Worm (Caenorhabditis elegans) whole organism, young adult: ENCODE data around the gene F36D3.16.

Experiments used
- F52B5.7 ChIP-seq: sonication (generic microtip); optimal IDR thresholded peaks from 2 replicates; lab custom pipeline; 2016; ENCODE audit warnings: mild to moderate bottlenecking, missing genetic modification characterization, missing compliant biosample characterization
- F55B11.4 ChIP-seq: sonication (generic microtip); optimal IDR thresholded peaks from 2 replicates; lab custom pipeline; 2016; ENCODE audit warnings: missing compliant biosample characterization, missing genetic modification characterization, borderline replicate concordance; ENCODE audit not compliant: insufficient read depth
- akir-1 ChIP-seq: fragments of 200-800 bp; sonication (Bioruptor generic); optimal IDR thresholded peaks from 2 replicates; lab custom pipeline; 2018; ENCODE audit warnings: mild to moderate bottlenecking, missing genetic modification characterization, moderate library complexity, missing compliant biosample characterization
- ceh-58 ChIP-seq: fragments of 200-800 bp; sonication (Bioruptor generic); IDR thresholded peaks from 2 replicates; pipeline ENCODE4 v1.3.6; 2022; ENCODE audit warnings: missing genetic modification characterization, missing compliant biosample characterization
- ceh-79 ChIP-seq: sonication (generic microtip); optimal IDR thresholded peaks from 2 replicates; lab custom pipeline; 2017; ENCODE audit warnings: mild to moderate bottlenecking, missing genetic modification characterization, missing compliant biosample characterization
- egl-18 ChIP-seq: fragments of 200-800 bp; sonication (Bioruptor generic); IDR thresholded peaks from 2 replicates; pipeline ENCODE4 v1.3.6; 2022; ENCODE audit warnings: missing genetic modification reagents, missing genetic modification characterization, missing compliant biosample characterization
- ekl-4 ChIP-seq: fragments of 200-800 bp; sonication (Bioruptor generic); IDR thresholded peaks from 2 replicates; pipeline ENCODE4 v1.3.6; 2022; ENCODE audit warnings: missing genetic modification reagents, missing genetic modification characterization, missing compliant biosample characterization
- nhr-120 ChIP-seq: fragments of 200-800 bp; sonication (Bioruptor generic); IDR thresholded peaks from 2 replicates; pipeline ENCODE4 v1.3.6; 2022; ENCODE audit warnings: missing genetic modification characterization, missing compliant biosample characterization
- pha-4 ChIP-seq: fragments of 150-350 bp; sonication (generic microtip); optimal IDR thresholded peaks from 2 replicates; lab custom pipeline; 2014; ENCODE audit warnings: missing biosample characterization, missing genetic modification reagents, missing genetic modification characterization
- rpc-1 ChIP-seq, 2 experiments: fragments of 150-350 bp in 1 of 2; sonication (generic microtip) in 1 of 2; optimal IDR thresholded peaks; 2 replicates each; lab custom pipeline; 2014 to 2018; ENCODE audit warnings: missing biosample characterization in 1 of 2, missing genetic modification characterization in 1 of 2, missing genetic modification reagents in 1 of 2, missing genotype in 1 of 2
- sdz-38 ChIP-seq: sonication (generic microtip); optimal IDR thresholded peaks from 2 replicates; lab custom pipeline; 2016; ENCODE audit warnings: missing genotype, missing genetic modification characterization, missing compliant biosample characterization
- ztf-6 ChIP-seq: fragments of 200-800 bp; sonication (Bioruptor generic); IDR thresholded peaks from 2 replicates; pipeline ENCODE4 v1.3.6; 2022; ENCODE audit warnings: missing genetic modification reagents, missing genetic modification characterization, missing compliant biosample characterization

DNA sequence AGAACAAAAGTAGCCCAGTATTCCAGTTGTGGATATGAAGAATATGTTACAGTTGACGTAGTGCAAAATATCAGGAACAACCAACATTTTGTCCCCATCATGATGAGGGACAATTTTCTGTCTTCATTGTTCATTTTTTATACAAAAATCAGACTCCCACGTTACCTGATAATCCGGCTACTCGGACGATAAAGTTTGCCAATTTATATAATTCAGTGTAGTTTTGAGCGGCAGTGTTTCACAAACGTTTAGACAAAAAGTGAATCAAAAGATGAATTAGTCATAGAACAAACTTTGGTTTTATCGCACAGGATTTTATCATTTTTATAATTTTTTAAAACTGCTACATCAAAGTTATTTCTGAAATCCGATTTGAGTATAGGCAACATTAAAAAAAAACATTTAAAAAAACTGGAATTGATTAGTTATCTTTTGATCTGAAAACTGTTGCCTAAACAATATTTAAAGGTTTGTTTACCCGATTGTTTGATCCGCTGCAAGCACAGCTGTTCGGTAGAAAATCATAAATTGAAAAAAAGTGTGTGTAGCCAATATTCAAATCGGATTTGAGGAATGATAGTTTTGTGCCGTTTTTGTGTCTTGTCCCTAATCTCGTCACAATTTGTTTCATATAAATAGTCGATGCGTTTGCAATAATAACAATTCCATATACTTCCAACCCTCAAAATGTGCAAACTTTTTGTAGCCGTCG, 46.8 kb upstream of the F36D3.16 start, which contains the start of the genes F57E7.4 and spig-6:
- TF ChIP-seq nhr-120 (no peak), pha-4 (no peak), ztf-6 (no peak), rpc-1 (optimal IDR thresholded peaks at IDR 0.05; lab: Kevin White, UChicago) (no peak), rpc-1 (tag; optimal IDR thresholded peaks at IDR 0.05; lab: Kevin White, UChicago) (no peak), sdz-38 (tag; lab: Kevin White, UChicago) (no peak), ekl-4 (GFP tag; lab: Robert Waterston, UW) (no peak), ceh-58 (no peak), ceh-79 (tag; lab: Kevin White, UChicago) (no peak), egl-18 (GFP tag; lab: Robert Waterston, UW) (no peak), F55B11.4 (no peak), F52B5.7 (no peak), akir-1 (GFP tag; lab: Kevin White, UChicago) (no peak)
